Fruit fly (Drosophila melanogaster) whole organism, embryonic: Measurements from ENCODE around the gene Irbp18.
A peak's percentile ranks its signal among the peaks of the same experiment; 100 is the strongest.

Source experiments
- Aef1 ChIP-seq: fragments of 200-800 bp; sonication (Bioruptor generic); IDR thresholded peaks from 3 replicates; pipeline ENCODE4 v1.3.6; 2022; ENCODE audit warnings: missing biosample characterization, missing genetic modification characterization
- Atf-2 ChIP-seq: fragments of 200-800 bp; sonication (Bioruptor generic); optimal IDR thresholded peaks from 2 replicates; lab custom pipeline; 2016; ENCODE audit warnings: missing biosample characterization, missing genetic modification characterization
- Blimp-1 ChIP-seq: fragments of 200-800 bp; sonication (Bioruptor generic); optimal IDR thresholded peaks from 3 replicates; lab custom pipeline; 2018; ENCODE audit warnings: missing biosample characterization, missing genetic modification characterization, mild to moderate bottlenecking, moderate library complexity, missing genetic modification reagents
- CG10462 ChIP-seq: fragments of 200-800 bp; sonication (Bioruptor generic); optimal IDR thresholded peaks from 2 replicates; lab custom pipeline; 2016; ENCODE audit warnings: missing biosample characterization, missing genetic modification characterization
- CG12659 ChIP-seq: fragments of 200-800 bp; sonication (Bioruptor generic); optimal IDR thresholded peaks from 3 replicates; lab custom pipeline; 2017; ENCODE audit warnings: mild to moderate bottlenecking, missing biosample characterization, missing genetic modification reagents, missing genetic modification characterization
- CG12769 ChIP-seq: fragments of 200-800 bp; sonication (Bioruptor generic); optimal IDR thresholded peaks from 2 replicates; lab custom pipeline; 2019; ENCODE audit warnings: missing biosample characterization, mild to moderate bottlenecking, missing genetic modification characterization, moderate library complexity
- CG1603 ChIP-seq: fragments of 200-800 bp; sonication (Bioruptor generic); optimal IDR thresholded peaks from 2 replicates; lab custom pipeline; 2019; ENCODE audit warnings: missing biosample characterization, mild to moderate bottlenecking, missing genetic modification characterization, moderate library complexity
- CG17612 ChIP-seq: fragments of 200-800 bp; sonication (Bioruptor generic); IDR thresholded peaks from 2 replicates; pipeline ENCODE4 v1.3.6; 2022; ENCODE audit warnings: missing biosample characterization, missing genetic modification characterization
- CG17829 ChIP-seq: fragments of 200-800 bp; optimal IDR thresholded peaks from 2 replicates; lab custom pipeline; 2019; ENCODE audit warnings: missing biosample characterization, mild to moderate bottlenecking, missing genetic modification characterization, moderate library complexity
- CG2678 ChIP-seq: fragments of 200-800 bp; sonication (Bioruptor generic); optimal IDR thresholded peaks from 3 replicates; lab custom pipeline; 2019; ENCODE audit warnings: missing biosample characterization, mild to moderate bottlenecking, missing genetic modification characterization, moderate library complexity
- CG2712 ChIP-seq: fragments of 200-800 bp; optimal IDR thresholded peaks from 3 replicates; lab custom pipeline; 2019; ENCODE audit warnings: missing biosample characterization, mild to moderate bottlenecking, missing genetic modification characterization, moderate library complexity
- CG42726 ChIP-seq: fragments of 200-800 bp; sonication (Bioruptor generic); IDR thresholded peaks from 2 replicates; pipeline ENCODE4 v1.3.6; 2022; ENCODE audit warnings: missing biosample characterization, missing genetic modification characterization; ENCODE audit not compliant: partially characterized antibody
- CG7963 ChIP-seq: fragments of 200-800 bp; sonication (Bioruptor generic); IDR thresholded peaks from 3 replicates; pipeline ENCODE4 v1.3.6; 2022; ENCODE audit warnings: missing biosample characterization, missing genetic modification characterization; ENCODE audit not compliant: partially characterized antibody
- CG8924 ChIP-seq: fragments of 200-800 bp; optimal IDR thresholded peaks from 3 replicates; lab custom pipeline; 2019; ENCODE audit warnings: missing biosample characterization, mild to moderate bottlenecking, missing genetic modification characterization, moderate library complexity
- CG9215 ChIP-seq: fragments of 200-800 bp; sonication (Bioruptor generic); IDR thresholded peaks from 2 replicates; pipeline ENCODE4 v1.3.6; 2022; ENCODE audit warnings: missing biosample characterization, missing genetic modification characterization
- Camta ChIP-seq: fragments of 200-800 bp; sonication (Bioruptor generic); optimal IDR thresholded peaks from 2 replicates; lab custom pipeline; 2016; ENCODE audit warnings: missing biosample characterization, missing genetic modification characterization
- CkIIα-i1 ChIP-seq: fragments of 200-800 bp; sonication (Bioruptor generic); IDR thresholded peaks from 2 replicates; pipeline ENCODE4 v1.3.6; 2022; ENCODE audit warnings: missing biosample characterization, missing genetic modification characterization
- Dref ChIP-seq: fragments of 200-800 bp; sonication (Bioruptor generic); IDR thresholded peaks from 2 replicates; pipeline ENCODE4 v1.3.6; 2022; ENCODE audit warnings: missing biosample characterization, missing genetic modification characterization
- H2.0 ChIP-seq: fragments of 200-800 bp; sonication (Bioruptor generic); IDR thresholded peaks from 2 replicates; pipeline ENCODE4 v1.3.6; 2022; ENCODE audit warnings: missing biosample characterization, missing genetic modification characterization
- HmgD ChIP-seq: fragments of 200-800 bp; sonication (Bioruptor generic); optimal IDR thresholded peaks from 3 replicates; lab custom pipeline; 2016; ENCODE audit warnings: missing biosample characterization, missing genetic modification characterization
- HmgZ ChIP-seq: fragments of 200-800 bp; sonication (Bioruptor generic); optimal IDR thresholded peaks from 2 replicates; lab custom pipeline; 2018; ENCODE audit warnings: missing biosample characterization, mild to moderate bottlenecking, missing genetic modification characterization
- Hr3 ChIP-seq: fragments of 200-800 bp; sonication (Bioruptor generic); optimal IDR thresholded peaks from 3 replicates; lab custom pipeline; 2016; ENCODE audit warnings: missing biosample characterization, missing genetic modification characterization
- Med ChIP-seq: fragments of 200-800 bp; sonication (Bioruptor generic); peaks from one replicate; lab custom pipeline; 2016; ENCODE audit warnings: missing biosample characterization, missing genetic modification characterization, mild to moderate bottlenecking, inconsistent platforms, moderate library complexity
- Opbp ChIP-seq: fragments of 200-800 bp; sonication (Bioruptor generic); IDR thresholded peaks from 3 replicates; pipeline ENCODE4 v1.3.6; 2022; ENCODE audit warnings: missing biosample characterization, missing genetic modification characterization; ENCODE audit not compliant: partially characterized antibody
- Six4 ChIP-seq: fragments of 200-800 bp; sonication (Bioruptor generic); optimal IDR thresholded peaks from 2 replicates; lab custom pipeline; 2016; ENCODE audit warnings: missing biosample characterization, missing genetic modification characterization
- Spps ChIP-seq: fragments of 200-800 bp; sonication (Bioruptor generic); optimal IDR thresholded peaks from 2 replicates; lab custom pipeline; 2018; ENCODE audit warnings: missing biosample characterization, mild to moderate bottlenecking, missing genetic modification characterization
- Taf1 ChIP-seq: fragments of 200-800 bp; sonication (Bioruptor generic); IDR thresholded peaks from 2 replicates; pipeline ENCODE4 v1.3.6; 2022; ENCODE audit warnings: missing biosample characterization, missing genetic modification characterization
- Tbp ChIP-seq: fragments of >200 bp; optimal IDR thresholded peaks from 2 replicates; lab custom pipeline; 2018; ENCODE audit warnings: missing biosample characterization, missing genetic modification characterization
- Trl ChIP-seq, 3 experiments: fragments of >200 bp in 2 of 3; fragments of 200-800 bp in 1 of 3; sonication (Bioruptor generic) in 1 of 3; optimal IDR thresholded peaks; 2 replicates in 1 of 3; 3 replicates in 2 of 3; lab custom pipeline; 2016 to 2017; ENCODE audit warnings: missing biosample characterization in 1 of 3, missing genetic modification characterization in 1 of 3
- ato ChIP-seq: fragments of 200-800 bp; sonication (Bioruptor generic); IDR thresholded peaks from 2 replicates; pipeline ENCODE4 v1.3.6; 2022; ENCODE audit warnings: missing biosample characterization, missing genetic modification characterization; ENCODE audit not compliant: partially characterized antibody
- bigmax ChIP-seq: fragments of 200-800 bp; sonication (Bioruptor generic); optimal IDR thresholded peaks from 2 replicates; lab custom pipeline; 2018; ENCODE audit warnings: missing biosample characterization, mild to moderate bottlenecking, missing genetic modification characterization
- bsh ChIP-seq, 2 experiments: fragments of 200-800 bp; sonication (Bioruptor generic); optimal IDR thresholded peaks; 2 replicates each; lab custom pipeline; 2017 to 2018; ENCODE audit warnings: mild to moderate bottlenecking in 2 of 2, missing biosample characterization in 2 of 2, missing genetic modification characterization in 2 of 2, moderate library complexity in 1 of 2
- esg ChIP-seq: fragments of 200-800 bp; sonication (Bioruptor generic); conservative IDR thresholded peaks from 2 replicates; pipeline ENCODE4 v1.3.6; 2022; ENCODE audit warnings: missing biosample characterization, missing genetic modification characterization
- fru ChIP-seq: fragments of >200 bp; optimal IDR thresholded peaks from 2 replicates; lab custom pipeline; 2017
- gfzf ChIP-seq: fragments of 200-800 bp; sonication (Bioruptor generic); optimal IDR thresholded peaks from 2 replicates; lab custom pipeline; 2016; ENCODE audit warnings: missing biosample characterization, mild to moderate bottlenecking, missing genetic modification characterization, moderate library complexity
- gsb-n ChIP-seq: fragments of 200-800 bp; sonication (Bioruptor generic); optimal IDR thresholded peaks from 3 replicates; lab custom pipeline; 2018; ENCODE audit warnings: missing biosample characterization, mild to moderate bottlenecking, missing genetic modification characterization
- her ChIP-seq: fragments of 200-800 bp; sonication (Bioruptor generic); optimal IDR thresholded peaks from 2 replicates; lab custom pipeline; 2016; ENCODE audit warnings: missing biosample characterization, missing genetic modification characterization
- lab ChIP-seq: fragments of 200-800 bp; sonication (Bioruptor generic); optimal IDR thresholded peaks from 3 replicates; lab custom pipeline; 2017; ENCODE audit warnings: missing biosample characterization, missing genetic modification characterization, mild to moderate bottlenecking, moderate library complexity, missing genetic modification reagents
- mirr ChIP-seq: fragments of 200-800 bp; sonication (Bioruptor generic); optimal IDR thresholded peaks from 3 replicates; lab custom pipeline; 2018; ENCODE audit warnings: missing biosample characterization, mild to moderate bottlenecking, missing genetic modification characterization
- onecut ChIP-seq: fragments of 200-800 bp; sonication (Bioruptor generic); IDR thresholded peaks from 2 replicates; pipeline ENCODE4 v1.3.6; 2022; ENCODE audit warnings: missing biosample characterization, missing genetic modification characterization
- pb ChIP-seq: fragments of 200-800 bp; sonication (Bioruptor generic); optimal IDR thresholded peaks from 3 replicates; lab custom pipeline; 2016; ENCODE audit warnings: missing biosample characterization, missing genetic modification characterization
- pho ChIP-seq: fragments of 200-800 bp; sonication (Bioruptor generic); optimal IDR thresholded peaks from 2 replicates; lab custom pipeline; 2016; ENCODE audit warnings: missing biosample characterization, missing genetic modification characterization
- pita ChIP-seq: fragments of 200-800 bp; sonication (Bioruptor generic); optimal IDR thresholded peaks from 2 replicates; lab custom pipeline; 2017; ENCODE audit warnings: missing biosample characterization, mild to moderate bottlenecking, missing genetic modification characterization
- sisA ChIP-seq: fragments of 200-800 bp; sonication (Bioruptor generic); IDR thresholded peaks from 2 replicates; pipeline ENCODE4 v1.3.6; 2022; ENCODE audit warnings: missing biosample characterization, missing genetic modification characterization
- slbo ChIP-seq: fragments of 200-800 bp; sonication (Bioruptor generic); IDR thresholded peaks from 2 replicates; pipeline ENCODE4 v1.3.6; 2022; ENCODE audit warnings: missing biosample characterization, missing genetic modification characterization
- sna ChIP-seq: fragments of 200-800 bp; sonication (Bioruptor generic); IDR thresholded peaks from 2 replicates; pipeline ENCODE4 v1.3.6; 2022; ENCODE audit warnings: missing biosample characterization, missing genetic modification characterization; ENCODE audit not compliant: partially characterized antibody
- stwl ChIP-seq: fragments of 200-800 bp; sonication (Bioruptor generic); optimal IDR thresholded peaks from 3 replicates; lab custom pipeline; 2018; ENCODE audit warnings: missing biosample characterization, mild to moderate bottlenecking, missing genetic modification characterization, moderate library complexity
- zen2 ChIP-seq: fragments of 200-800 bp; sonication (Bioruptor generic); IDR thresholded peaks from 3 replicates; pipeline ENCODE4 v1.3.6; 2022; ENCODE audit warnings: missing biosample characterization, missing genetic modification characterization; ENCODE audit not compliant: partially characterized antibody

Gene Irbp18

dm6 chr3L:11123088-11123487, 25.1 kb upstream of the Irbp18 start, which contains the start of the genes Ufd1 and NaPi-III (continued):
- TF ChIP-seq CG42726 (GFP tag; lab: Robert Waterston, UW) = peak; percentile 90
- no peak for TF ChIP-seq Trl (optimal IDR thresholded peaks at IDR 0.05; lab: Kevin White, UChicago)
- peak; percentile 2 for TF ChIP-seq Trl (GFP tag; optimal IDR thresholded peaks at IDR 0.05; lab: Kevin White, UChicago)
- TF ChIP-seq pho = peak; percentile 35
- peak; percentile 68 for TF ChIP-seq CG7963 (GFP tag; lab: Robert Waterston, UW)
- TF ChIP-seq HmgZ (tag; lab: Kevin White, UChicago) = peak; percentile 91
- no peak for TF ChIP-seq CG10462 (GFP tag; lab: Kevin White, UChicago)
- TF ChIP-seq CG1603 (tag; lab: Kevin White, UChicago) = peak; percentile 94
- peak; percentile 73; the same call in 1 of the 2 replicates for TF ChIP-seq sna (GFP tag; lab: Robert Waterston, UW)
- no peak; the same call in 1 of the 2 replicates for TF ChIP-seq CG9215 (GFP tag; lab: Robert Waterston, UW)

- TF ChIP-seq bsh (GFP tag; optimal IDR thresholded peaks at IDR 0.05; lab: Kevin White, UChicago) (peak in 1 of 2 experiments; percentile 94), CkIIα-i1 (GFP tag; lab: Robert Waterston, UW) (no peak), Taf1 (GFP tag; lab: Robert Waterston, UW) (no peak), CG7963 (GFP tag; lab: Robert Waterston, UW) (no peak), Med (GFP tag; lab: Kevin White, UChicago) (peak; percentile 80), CG12769 (tag; lab: Kevin White, UChicago) (peak; percentile 10), CG2678 (tag; lab: Kevin White, UChicago) (no peak), Tbp (GFP tag; lab: Kevin White, UChicago) (no peak), Spps (tag; lab: Kevin White, UChicago) (no peak), Opbp (peak; percentile 55; the same call in 2 of the 3 replicates), CG8924 (peak; percentile 21), ato (GFP tag; lab: Robert Waterston, UW) (no peak), pb (no peak), esg (GFP tag; lab: Robert Waterston, UW) (no peak), stwl (peak; percentile 83), slbo (GFP tag; lab: Robert Waterston, UW) (no peak), sisA (no peak), Hr3 (no peak), CG17612 (GFP tag; lab: Robert Waterston, UW) (no peak), bigmax (GFP tag; lab: Kevin White, UChicago) (no peak), Blimp-1 (GFP tag; lab: Kevin White, UChicago) (no peak), zen2 (GFP tag; lab: Robert Waterston, UW) (no peak), mirr (GFP tag; lab: Kevin White, UChicago) (no peak), onecut (GFP tag; lab: Robert Waterston, UW) (peak; percentile 25; the same call in 1 of the 2 replicates), CG12659 (peak; percentile 43), CG1603 (tag; lab: Kevin White, UChicago) (peak; percentile 71), Atf-2 (GFP tag; lab: Kevin White, UChicago) (no peak), gfzf (GFP tag; lab: Kevin White, UChicago) (peak; percentile 48), HmgD (GFP tag; lab: Kevin White, UChicago) (peak; percentile 63), CG2712 (tag; lab: Kevin White, UChicago) (peak; percentile 34), fru (lab: Kevin White, UChicago) (no peak), pita (GFP tag; lab: Kevin White, UChicago) (no peak), H2.0 (GFP tag; lab: Robert Waterston, UW) (no peak), Camta (GFP tag; lab: Kevin White, UChicago) (no peak), Six4 (GFP tag; lab: Kevin White, UChicago) (no peak), Dref (GFP tag; lab: Robert Waterston, UW) (peak; percentile 44), CG17829 (tag; lab: Kevin White, UChicago) (peak; percentile 25), lab (no peak), her (GFP tag; lab: Kevin White, UChicago) (no peak), Aef1 (GFP tag; lab: Robert Waterston, UW) (no peak), gsb-n (tag; lab: Kevin White, UChicago) (no peak)
Measured at dm6 chr3L:11120419-11120958, 22.5 kb upstream of the Irbp18 start, which contains the start of the genes FoxK and mRpL2. Gene FoxK, minus strand, starts transcription at chr3L:11120783. Gene mRpL2, plus strand, starts transcription at chr3L:11120847.
